Worm (Caenorhabditis elegans) whole organism, L4 larva: ENCODE results near the gene F53B1.8.
A peak's percentile ranks its signal among the peaks of the same experiment; 100 is the strongest.

Source experiments
- Y5F2A.4 ChIP-seq: fragments of 200-800 bp; sonication (Bioruptor generic); optimal IDR thresholded peaks from 2 replicates; lab custom pipeline; 2018; ENCODE audit warnings: mild to moderate bottlenecking, missing genetic modification characterization, missing compliant biosample characterization
- Y75B8A.6 ChIP-seq: fragments of 200-800 bp; sonication (Bioruptor generic); IDR thresholded peaks from 2 replicates; pipeline ENCODE4 v1.3.6; 2022; ENCODE audit warnings: missing genetic modification reagents, missing genetic modification characterization, missing compliant biosample characterization
- aha-1 ChIP-seq: fragments of 150-350 bp; peaks from one replicate; lab custom pipeline; 2014; ENCODE audit warnings: missing biosample characterization, missing genetic modification characterization
- ceh-28 ChIP-seq: fragments of 150-350 bp; optimal IDR thresholded peaks from 2 replicates; lab custom pipeline; 2014; ENCODE audit warnings: missing biosample characterization, missing genetic modification reagents, missing genetic modification characterization
- ces-1 ChIP-seq: fragments of 150-350 bp; sonication (generic microtip); optimal IDR thresholded peaks from 4 replicates; lab custom pipeline; 2014; ENCODE audit warnings: missing biosample characterization, missing genetic modification reagents, missing genetic modification characterization
- cey-2 ChIP-seq: sonication (generic microtip); optimal IDR thresholded peaks from 3 replicates; lab custom pipeline; 2017; ENCODE audit warnings: missing genetic modification characterization, mild to moderate bottlenecking, missing compliant biosample characterization, antibody characterized with exemption, borderline replicate concordance; ENCODE audit not compliant: insufficient read depth
- dmd-8 ChIP-seq: fragments of 200-800 bp; sonication (Bioruptor generic); IDR thresholded peaks from 2 replicates; pipeline ENCODE4 v1.3.6; 2022; ENCODE audit warnings: missing genetic modification characterization, missing compliant biosample characterization
- dpl-1 ChIP-seq: fragments of 150-350 bp; optimal IDR thresholded peaks from 2 replicates; lab custom pipeline; 2014; ENCODE audit warnings: missing biosample characterization, missing genetic modification reagents, missing genetic modification characterization
- duxl-1 ChIP-seq: sonication (generic microtip); optimal IDR thresholded peaks from 2 replicates; lab custom pipeline; 2016; ENCODE audit warnings: mild to moderate bottlenecking, missing genetic modification characterization, moderate library complexity, missing compliant biosample characterization; ENCODE audit not compliant: poor library complexity
- egl-43 ChIP-seq: fragments of 200-800 bp; sonication (Bioruptor generic); IDR thresholded peaks from 2 replicates; pipeline ENCODE4 v1.3.6; 2022; ENCODE audit warnings: missing genetic modification reagents, missing genetic modification characterization, missing compliant biosample characterization
- fkh-10 ChIP-seq: fragments of 150-350 bp; optimal IDR thresholded peaks from 2 replicates; lab custom pipeline; 2014; ENCODE audit warnings: missing biosample characterization, missing genetic modification reagents, missing genetic modification characterization
- gei-8 ChIP-seq: fragments of 200-800 bp; sonication (Bioruptor generic); optimal IDR thresholded peaks from 2 replicates; lab custom pipeline; 2018; ENCODE audit warnings: mild to moderate bottlenecking, missing genetic modification characterization, missing compliant biosample characterization
- jun-1 ChIP-seq: fragments of 150-350 bp; optimal IDR thresholded peaks from 2 replicates; lab custom pipeline; 2014; ENCODE audit warnings: missing biosample characterization, missing genetic modification reagents, missing genetic modification characterization
- madf-5 ChIP-seq, 2 experiments: fragments of 200-800 bp; sonication (Bioruptor generic); IDR thresholded peaks; 2 replicates each; pipeline ENCODE4 v1.3.6; 2022; ENCODE audit warnings: missing compliant biosample characterization in 2 of 2, missing genetic modification characterization in 2 of 2
- mdl-1 ChIP-seq, 2 experiments: fragments of 150-350 bp in 1 of 2; sonication (generic microtip) in 1 of 2; optimal IDR thresholded peaks; 2 replicates each; lab custom pipeline; 2014 to 2017; ENCODE audit warnings: missing biosample characterization in 2 of 2, missing genetic modification characterization in 2 of 2
- mxl-3 ChIP-seq: fragments of 200-800 bp; sonication (Bioruptor generic); optimal IDR thresholded peaks from 2 replicates; lab custom pipeline; 2018; ENCODE audit warnings: mild to moderate bottlenecking, missing genetic modification characterization, missing compliant biosample characterization
- nhr-25 ChIP-seq: sonication (generic microtip); optimal IDR thresholded peaks from 2 replicates; lab custom pipeline; 2017; ENCODE audit warnings: missing genetic modification characterization, mild to moderate bottlenecking, missing compliant biosample characterization, antibody characterized with exemption, moderate library complexity, borderline replicate concordance; ENCODE audit not compliant: insufficient read depth
- nhr-28 ChIP-seq: fragments of 150-350 bp; optimal IDR thresholded peaks from 2 replicates; lab custom pipeline; 2014; ENCODE audit warnings: missing biosample characterization, missing genetic modification characterization
- nhr-42 ChIP-seq: fragments of 200-800 bp; sonication (Bioruptor generic); IDR thresholded peaks from 2 replicates; pipeline ENCODE4 v1.3.6; 2022; ENCODE audit warnings: missing genetic modification characterization, missing compliant biosample characterization
- nhr-48 ChIP-seq: sonication (generic microtip); optimal IDR thresholded peaks from 2 replicates; lab custom pipeline; 2016; ENCODE audit warnings: mild to moderate bottlenecking, missing genetic modification characterization, missing compliant biosample characterization
- nhr-6 ChIP-seq: fragments of 150-350 bp; optimal IDR thresholded peaks from 2 replicates; lab custom pipeline; 2014; ENCODE audit warnings: missing biosample characterization, missing genetic modification characterization
- php-3 ChIP-seq: fragments of 200-800 bp; sonication (Bioruptor generic); IDR thresholded peaks from 2 replicates; pipeline ENCODE4 v1.3.6; 2022; ENCODE audit warnings: missing genetic modification reagents, missing genetic modification characterization, missing compliant biosample characterization
- skn-1 ChIP-seq: fragments of 150-350 bp; optimal IDR thresholded peaks from 2 replicates; lab custom pipeline; 2014; ENCODE audit warnings: missing biosample characterization, missing genetic modification characterization
- spr-1 ChIP-seq: sonication (generic microtip); optimal IDR thresholded peaks from 2 replicates; lab custom pipeline; 2016; ENCODE audit warnings: mild to moderate bottlenecking, missing genetic modification characterization, missing compliant biosample characterization
- tag-97 ChIP-seq: fragments of 200-800 bp; sonication (Bioruptor generic); IDR thresholded peaks from 2 replicates; pipeline ENCODE4 v1.3.6; 2022; ENCODE audit warnings: missing genetic modification characterization, missing compliant biosample characterization
- unc-39 ChIP-seq: sonication (generic microtip); optimal IDR thresholded peaks from 2 replicates; lab custom pipeline; 2017; ENCODE audit warnings: missing biosample characterization, missing genetic modification characterization
- unc-62 ChIP-seq, 3 experiments: fragments of 150-350 bp in 1 of 3; sonication (generic microtip); optimal IDR thresholded peaks in 2 of 3; peaks in 1 of 3; 1 replicate in 1 of 3; 2 replicates in 2 of 3; lab custom pipeline; 2014 to 2017; ENCODE audit warnings: missing biosample characterization in 3 of 3, missing genetic modification characterization in 3 of 3, missing genetic modification reagents in 3 of 3, missing genotype in 1 of 3
- vab-7 ChIP-seq: fragments of 200-800 bp; sonication (Bioruptor generic); IDR thresholded peaks from 2 replicates; pipeline ENCODE4 v1.3.6; 2022; ENCODE audit warnings: missing genetic modification reagents, missing genetic modification characterization, missing compliant biosample characterization
- zag-1 ChIP-seq: fragments of 150-350 bp; optimal IDR thresholded peaks from 2 replicates; lab custom pipeline; 2014; ENCODE audit warnings: missing biosample characterization, missing genetic modification characterization
- zfp-2 ChIP-seq: sonication (generic microtip); optimal IDR thresholded peaks from 2 replicates; lab custom pipeline; 2016; ENCODE audit warnings: mild to moderate bottlenecking, missing genetic modification characterization, missing compliant biosample characterization
- ztf-7 ChIP-seq: fragments of 150-350 bp; optimal IDR thresholded peaks from 2 replicates; lab custom pipeline; 2014; ENCODE audit warnings: missing biosample characterization, missing genetic modification characterization

The F53B1.8 gene

ce11 chrX:2089434-2089833 is 40.6 kb downstream of the F53B1.8 start, which contains the start of gene lsy-2 (continued):
- TF ChIP-seq zfp-2 (tag; lab: Kevin White, UChicago) = no peak
- TF ChIP-seq nhr-25 = peak; percentile 86
- TF ChIP-seq unc-62 (GFP tag; optimal IDR thresholded peaks at IDR 0.05 in 1 of 2; lab: Kevin White, UChicago) = no peak
- no peak for TF ChIP-seq unc-62 (tag; optimal IDR thresholded peaks at IDR 0.05; lab: Kevin White, UChicago)
- TF ChIP-seq zag-1 (tag; lab: Kevin White, UChicago) = no peak
- TF ChIP-seq, all 104 proteins: peak for 20

ce11 chrX:2087716-2088115 is 42.3 kb downstream of the F53B1.8 start:
- peak; percentile 62 for TF ChIP-seq fkh-10 (GFP tag; lab: Kevin White, UChicago)
- TF ChIP-seq spr-1 (tag; lab: Kevin White, UChicago) = no peak
- peak; percentile 52 for TF ChIP-seq ces-1 (GFP tag; lab: Kevin White, UChicago)

- TF ChIP-seq php-3 (GFP tag; lab: Robert Waterston, UW) (no peak), dmd-8 (no peak), duxl-1 (tag; lab: Kevin White, UChicago) (no peak), cey-2 (tag; lab: Kevin White, UChicago) (no peak), skn-1 (tag; lab: Kevin White, UChicago) (no peak), vab-7 (no peak), madf-5 (GFP tag; IDR thresholded peaks at IDR 0.05; lab: Robert Waterston, UW) (no peak), gei-8 (GFP tag; lab: Kevin White, UChicago) (no peak), nhr-42 (GFP tag; lab: Robert Waterston, UW) (no peak), dpl-1 (no peak), Y5F2A.4 (GFP tag; lab: Kevin White, UChicago) (no peak), aha-1 (tag; lab: Kevin White, UChicago) (no peak), nhr-6 (no peak), ztf-7 (tag; lab: Kevin White, UChicago) (no peak), nhr-48 (tag; lab: Kevin White, UChicago) (no peak), jun-1 (tag; lab: Kevin White, UChicago) (no peak), tag-97 (GFP tag; lab: Robert Waterston, UW) (no peak), ces-1 (GFP tag; lab: Kevin White, UChicago) (no peak), mxl-3 (GFP tag; lab: Kevin White, UChicago) (no peak), mdl-1 (tag; optimal IDR thresholded peaks at IDR 0.05; lab: Kevin White, UChicago) (no peak)
Observed at ce11 chrX:2085494-2085893, 44.5 kb downstream of the F53B1.8 start.

- no peak for TF ChIP-seq egl-43 (GFP tag; lab: Robert Waterston, UW)
- peak; percentile 62 for TF ChIP-seq aha-1 (tag; lab: Kevin White, UChicago)
- no peak for TF ChIP-seq nhr-28 (tag; lab: Kevin White, UChicago)
- no peak for TF ChIP-seq unc-39 (tag; lab: Kevin White, UChicago)
- TF ChIP-seq, all 104 proteins: peak for 1
Observed at ce11 chrX:2084988-2085387, 45.1 kb downstream of the F53B1.8 start, which contains the start of gene F49H12.2. TSS of gene F49H12.2 (plus strand) at chrX:2085288.

ce11 chrX:2084019-2084418 is 46.0 kb downstream of the F53B1.8 start, which contains the start of gene F49H12.3:
TSS of gene F49H12.3 (plus strand) at chrX:2084375.
- no peak for TF ChIP-seq ceh-28 (tag; lab: Kevin White, UChicago)
- TF ChIP-seq aha-1 (tag; lab: Kevin White, UChicago) = peak; percentile 70
- TF ChIP-seq, all 104 proteins: peak for 1

- no peak for TF ChIP-seq skn-1 (tag; lab: Kevin White, UChicago)
- TF ChIP-seq aha-1 (tag; lab: Kevin White, UChicago) = peak; percentile 44
- TF ChIP-seq Y75B8A.6 = no peak
- TF ChIP-seq, all 104 proteins: peak for 1
Observed at ce11 chrX:2079536-2079935, 50.5 kb downstream of the F53B1.8 start, which contains the start of gene F49H12.4. TSS of gene F49H12.4 (plus strand) at chrX:2079836.
